Worm (Caenorhabditis elegans): ENCODE data around the gene F10C1.1.

The F10C1.1 gene

DNA sequence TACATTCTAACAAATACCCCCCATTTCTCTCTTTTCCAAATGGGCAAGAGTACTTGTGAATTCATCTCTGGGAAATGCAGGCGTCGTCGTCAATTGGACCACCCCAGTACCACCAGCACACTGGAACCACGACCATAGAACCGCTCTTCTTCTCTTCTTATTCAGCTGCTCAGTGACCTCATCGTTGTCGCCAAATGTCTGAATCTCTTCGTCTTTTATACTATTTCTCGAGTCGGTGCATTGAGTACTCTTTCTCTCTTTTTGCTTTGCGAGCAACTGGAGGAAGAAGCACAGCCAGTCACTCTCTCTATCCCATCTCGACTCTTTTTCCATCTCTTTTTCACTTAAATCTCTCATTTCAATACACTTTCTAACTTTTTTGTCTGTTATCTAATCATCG is 5.8 kb downstream of the F10C1.1 start:
- TF ChIP-seq rbr-2 (tag; optimal IDR thresholded peaks at IDR 0.05) (no peak), nhr-76 (tag; optimal IDR thresholded peaks at IDR 0.05) (no peak), cey-2 (tag; optimal IDR thresholded peaks at IDR 0.05; ENCODE audit: borderline replicate concordance, insufficient read depth) (no peak), ama-1 (optimal IDR thresholded peaks at IDR 0.05) (no peak), mes-2 (tag; optimal IDR thresholded peaks at IDR 0.05; ENCODE audit: poor library complexity, severe bottlenecking) (peak; percentile 37), D1046.2 (GFP tag; IDR thresholded peaks at IDR 0.05) (no peak), ztf-11 (tag; optimal IDR thresholded peaks at IDR 0.05) (no peak), ceh-44 (GFP tag; IDR thresholded peaks at IDR 0.05) (no peak), unc-62 (GFP tag; optimal IDR thresholded peaks at IDR 0.05 in 1 of 2) (peak in 1 of 2 experiments; percentile 0), unc-62 (tag; optimal IDR thresholded peaks at IDR 0.05) (no peak), Y48G9A.11 (GFP tag; IDR thresholded peaks at IDR 0.05) (no peak), hmg-1.1 (GFP tag; IDR thresholded peaks at IDR 0.05) (peak; percentile 47), nhr-11 (tag; optimal IDR thresholded peaks at IDR 0.05) (peak; percentile 11), lin-15B (tag; optimal IDR thresholded peaks at IDR 0.05) (no peak), lsy-2 (tag; optimal IDR thresholded peaks at IDR 0.05) (peak in 1 of 2 experiments; percentile 30), nhr-25 (tag; optimal IDR thresholded peaks at IDR 0.05; ENCODE audit: borderline replicate concordance, insufficient read depth) (no peak), madf-5 (GFP tag; IDR thresholded peaks at IDR 0.05) (no peak), zip-2 (tag; optimal IDR thresholded peaks at IDR 0.05) (no peak), lim-7 (GFP tag; IDR thresholded peaks at IDR 0.05) (no peak), snpc-1.2 (GFP tag; IDR thresholded peaks at IDR 0.05) (no peak), ceh-32 (tag; optimal IDR thresholded peaks at IDR 0.05; ENCODE audit: poor library complexity) (no peak), egl-43 (GFP tag; IDR thresholded peaks at IDR 0.05) (no peak), nhr-48 (tag; optimal IDR thresholded peaks at IDR 0.05) (no peak), aha-1 (tag) (peak; percentile 29), F37D6.2 (tag; optimal IDR thresholded peaks at IDR 0.05) (no peak), duxl-1 (tag; optimal IDR thresholded peaks at IDR 0.05; ENCODE audit: poor library complexity) (no peak), zip-11 (GFP tag; IDR thresholded peaks at IDR 0.05) (no peak), ces-1 (GFP tag; optimal IDR thresholded peaks at IDR 0.05) (no peak), hlh-11 (tag; optimal IDR thresholded peaks at IDR 0.05) (peak; percentile 50), lin-38 (GFP tag; IDR thresholded peaks at IDR 0.05) (no peak), F49E8.2 (tag; optimal IDR thresholded peaks at IDR 0.05; ENCODE audit: borderline replicate concordance) (no peak), nhr-102 (tag; optimal IDR thresholded peaks at IDR 0.05) (no peak), ceh-20 (GFP tag; IDR thresholded peaks at IDR 0.05) (no peak), nhr-111 (GFP tag; optimal IDR thresholded peaks at IDR 0.05) (no peak), ceh-28 (tag; optimal IDR thresholded peaks at IDR 0.05) (no peak), mep-1 (tag; optimal IDR thresholded peaks at IDR 0.05) (no peak), daf-19 (GFP tag; conservative IDR thresholded peaks at IDR 0.05) (no peak)

DNA sequence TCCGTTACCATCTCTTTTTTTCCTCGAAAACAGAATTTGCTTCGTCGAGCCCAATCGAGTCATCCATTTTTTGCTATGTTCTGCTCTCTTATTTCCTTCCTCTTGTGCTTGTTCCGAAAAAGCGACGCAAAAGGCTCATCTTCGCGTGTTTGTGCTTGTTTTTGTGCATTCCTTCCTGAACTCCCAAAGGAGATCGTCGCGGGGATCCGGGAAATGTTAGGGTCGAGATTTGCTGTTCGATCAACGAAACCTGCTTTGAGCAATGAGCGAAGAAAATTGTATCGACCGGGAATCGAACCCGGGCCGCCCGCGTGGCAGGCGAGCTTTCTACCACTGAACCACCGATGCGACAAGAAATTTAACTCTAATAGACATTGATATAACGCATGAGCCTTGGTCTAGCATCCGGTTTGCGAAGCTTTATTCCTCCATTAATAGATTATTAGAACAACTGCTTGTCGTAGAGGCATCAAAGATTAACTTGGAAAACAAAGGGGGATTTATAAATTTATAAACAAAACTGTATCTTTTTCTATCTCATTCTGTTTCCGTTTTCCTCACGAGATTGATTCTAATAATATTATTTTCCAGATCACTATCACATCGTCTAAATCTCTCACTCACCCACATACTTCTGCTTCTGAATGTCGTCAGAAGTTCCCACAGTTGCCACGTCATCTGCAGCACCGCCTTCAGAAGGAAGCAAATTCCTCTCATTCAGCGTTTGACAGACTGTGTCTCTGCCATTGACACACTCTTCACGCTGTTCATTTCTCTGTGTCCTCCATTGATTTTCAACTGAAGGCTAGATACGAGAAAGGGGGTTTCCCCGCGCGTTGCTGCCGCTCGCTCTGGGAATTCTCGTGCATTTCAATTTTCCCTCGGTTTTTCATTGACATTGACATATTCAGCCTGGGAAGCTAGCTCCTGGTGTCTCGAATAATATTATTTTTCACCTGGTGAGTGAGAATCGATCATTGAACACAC is 8.2 kb downstream of the F10C1.1 start, which contains the start of gene K05F1.6:
Gene K05F1.6, plus strand, starts transcription at position 586 of the 987 bp plus-strand sequence.
- no peak for TF ChIP-seq lin-29 (GFP tag; IDR thresholded peaks at IDR 0.05)
- no peak for TF ChIP-seq daf-19 (GFP tag; conservative IDR thresholded peaks at IDR 0.05)
- no peak for TF ChIP-seq aly-2 (tag; optimal IDR thresholded peaks at IDR 0.05)
- TF ChIP-seq mdl-1 (tag; optimal IDR thresholded peaks at IDR 0.05): peak in 1 of 2 experiments; percentile 17
- no peak for TF ChIP-seq R02D3.7 (tag; optimal IDR thresholded peaks at IDR 0.05)
- peak; percentile 66 for TF ChIP-seq hmg-1.1 (GFP tag; IDR thresholded peaks at IDR 0.05)
- peak; percentile 60 for TF ChIP-seq dmd-6 (GFP tag; IDR thresholded peaks at IDR 0.05)
- no peak for TF ChIP-seq daf-8 (GFP tag; IDR thresholded peaks at IDR 0.05)
- TF ChIP-seq sdz-12 (GFP tag; optimal IDR thresholded peaks at IDR 0.05): peak; percentile 71
- TF ChIP-seq ceh-44 (GFP tag; IDR thresholded peaks at IDR 0.05): peak; percentile 100
- TF ChIP-seq arid-1 (GFP tag; conservative IDR thresholded peaks at IDR 0.05): peak; percentile 89
- TF ChIP-seq lin-1 (GFP tag; IDR thresholded peaks at IDR 0.05): peak; percentile 82; the same call in 1 of the 2 replicates
- TF ChIP-seq egl-43 (GFP tag; IDR thresholded peaks at IDR 0.05): no peak; the same call in 1 of the 2 replicates
- TF ChIP-seq mep-1 (tag; optimal IDR thresholded peaks at IDR 0.05): peak; percentile 65
- TF ChIP-seq php-3 (GFP tag; IDR thresholded peaks at IDR 0.05): peak; percentile 65
- TF ChIP-seq lir-3 (tag; optimal IDR thresholded peaks at IDR 0.05): peak; percentile 80
- TF ChIP-seq egl-27 (tag; optimal IDR thresholded peaks at IDR 0.05): no peak

Measured in whole organism, L4 larva.